Worm (Caenorhabditis elegans) whole organism, L4/young adult: ENCODE data around the gene egl-1.

Experiments used
- W03F9.2 ChIP-seq: fragments of 150-350 bp; optimal IDR thresholded peaks from 2 replicates; lab custom pipeline; 2014; ENCODE audit warnings: missing biosample characterization, missing genetic modification characterization
- him-1 ChIP-seq: sonication (generic microtip); optimal IDR thresholded peaks from 2 replicates; lab custom pipeline; 2016; ENCODE audit warnings: missing genotype, missing genetic modification reagents, missing genetic modification characterization, missing compliant biosample characterization

DNA sequence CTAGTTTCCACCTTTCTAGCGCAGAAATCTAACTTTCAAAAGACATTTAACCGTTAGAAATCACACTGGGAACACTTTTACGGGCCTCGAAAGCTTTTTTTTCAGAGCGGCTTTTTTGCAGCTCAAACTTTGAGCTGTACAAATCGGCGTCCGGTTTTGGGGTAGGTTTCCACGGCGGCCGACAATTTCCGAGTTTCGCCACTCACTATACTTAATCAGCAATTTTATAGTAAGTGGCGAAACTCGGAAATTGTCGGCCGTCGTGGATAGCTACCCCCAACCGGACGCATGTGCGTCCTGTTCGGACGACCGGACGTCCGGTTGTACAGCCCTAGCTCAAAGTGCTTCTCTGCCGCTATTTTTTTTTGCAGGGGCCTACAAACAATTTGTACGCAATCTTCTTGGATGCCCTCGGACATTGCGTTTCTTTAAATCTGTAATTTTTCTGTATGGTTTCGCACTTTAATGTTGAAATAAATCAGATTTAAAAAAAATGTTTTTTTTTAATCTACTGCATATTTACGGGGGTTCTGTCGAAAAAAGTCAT, 36.0 kb downstream of the egl-1 start:
- TF ChIP-seq W03F9.2 (tag; lab: Kevin White, UChicago) (no peak), him-1 (tag; lab: Kevin White, UChicago) (no peak)
